Worm (Caenorhabditis elegans): ENCODE measurements around the gene ugt-44.

- TF ChIP-seq B0310.2 (tag; optimal IDR thresholded peaks at IDR 0.05) (no peak), ama-1 (optimal IDR thresholded peaks at IDR 0.05) (no peak), flt-1 (GFP tag; IDR thresholded peaks at IDR 0.05) (no peak), ceh-36 (tag; optimal IDR thresholded peaks at IDR 0.05) (no peak), F13C5.2 (tag; optimal IDR thresholded peaks at IDR 0.05) (no peak)
Measured at ce11 chrIV:10442904-10443303, 26.6 kb upstream of the ugt-44 start.
